Worm (Caenorhabditis elegans) whole organism, mixed stage, embryonic: ENCODE measurements around the gene Y56A3A.22.

ENCODE experiments used
- M03D4.4 ChIP-seq: sonication (generic microtip); optimal IDR thresholded peaks from 2 replicates; lab custom pipeline; 2017; ENCODE audit warnings: mild to moderate bottlenecking, missing genetic modification characterization, missing compliant biosample characterization
- blmp-1 ChIP-seq: fragments of 150-350 bp; optimal IDR thresholded peaks from 2 replicates; lab custom pipeline; 2014; ENCODE audit warnings: missing biosample characterization, missing genetic modification characterization
- ces-1 ChIP-seq: fragments of 150-350 bp; optimal IDR thresholded peaks from 2 replicates; lab custom pipeline; 2014; ENCODE audit warnings: missing biosample characterization, missing genetic modification reagents, missing genetic modification characterization
- cnd-1 ChIP-seq: fragments of 200-800 bp; sonication (Bioruptor generic); optimal IDR thresholded peaks from 2 replicates; lab custom pipeline; 2018; ENCODE audit warnings: mild to moderate bottlenecking, missing genetic modification characterization, missing compliant biosample characterization
- flh-1 ChIP-seq: fragments of 200-800 bp; sonication (Bioruptor generic); optimal IDR thresholded peaks from 2 replicates; lab custom pipeline; 2018; ENCODE audit warnings: mild to moderate bottlenecking, missing genetic modification characterization, moderate library complexity, missing compliant biosample characterization
- lin-13 ChIP-seq: fragments of 150-350 bp; optimal IDR thresholded peaks from 2 replicates; lab custom pipeline; 2014; ENCODE audit warnings: missing biosample characterization, missing genetic modification characterization
- lsy-2 ChIP-seq: fragments of 150-350 bp; optimal IDR thresholded peaks from 2 replicates; lab custom pipeline; 2014; ENCODE audit warnings: missing biosample characterization, missing genetic modification characterization
- mep-1 ChIP-seq: fragments of 150-350 bp; optimal IDR thresholded peaks from 2 replicates; lab custom pipeline; 2017; ENCODE audit warnings: missing biosample characterization, missing genetic modification reagents, missing genetic modification characterization, inconsistent platforms
- nhr-12 ChIP-seq: fragments of 150-350 bp; optimal IDR thresholded peaks from 2 replicates; lab custom pipeline; 2014; ENCODE audit warnings: missing biosample characterization, missing genetic modification characterization
- sptf-1 ChIP-seq: sonication (generic microtip); optimal IDR thresholded peaks from 2 replicates; lab custom pipeline; 2017; ENCODE audit warnings: mild to moderate bottlenecking, missing genetic modification characterization, moderate library complexity, missing compliant biosample characterization
- unc-62 ChIP-seq: fragments of 150-350 bp; optimal IDR thresholded peaks from 2 replicates; lab custom pipeline; 2014; ENCODE audit warnings: missing biosample characterization, missing genetic modification reagents, missing genetic modification characterization
- zip-8 ChIP-seq: fragments of 150-350 bp; optimal IDR thresholded peaks from 2 replicates; lab custom pipeline; 2014; ENCODE audit warnings: missing biosample characterization, missing genetic modification characterization
- ztf-11 ChIP-seq: fragments of 150-350 bp; optimal IDR thresholded peaks from 2 replicates; lab custom pipeline; 2014; ENCODE audit warnings: missing biosample characterization, missing genetic modification characterization

ce11 chrIII:11892939-11893338, 28.6 kb upstream of the Y56A3A.22 start, which contains the start of gene Y56A3A.41:
- no peak for TF ChIP-seq lin-13 (tag; lab: Kevin White, UChicago)
- TF ChIP-seq ces-1 (GFP tag; lab: Kevin White, UChicago): no peak
- TF ChIP-seq mep-1 (tag; lab: Kevin White, UChicago): no peak
- no peak for TF ChIP-seq unc-62 (GFP tag; lab: Kevin White, UChicago)
- TF ChIP-seq blmp-1 (tag; lab: Kevin White, UChicago): no peak
- TF ChIP-seq sptf-1 (tag; lab: Kevin White, UChicago): no peak
- no peak for TF ChIP-seq ztf-11 (tag; lab: Kevin White, UChicago)
- no peak for TF ChIP-seq M03D4.4 (tag; lab: Kevin White, UChicago)
- TF ChIP-seq flh-1 (GFP tag; lab: Kevin White, UChicago): no peak
- no peak for TF ChIP-seq lsy-2 (tag; lab: Kevin White, UChicago)
- TF ChIP-seq nhr-12 (tag; lab: Kevin White, UChicago): no peak
- no peak for TF ChIP-seq cnd-1
- no peak for TF ChIP-seq zip-8
